Worm (Caenorhabditis elegans): ENCODE results near the gene flr-4.
A peak's percentile ranks its signal among the peaks of the same experiment; 100 is the strongest.

Gene flr-4

DNA sequence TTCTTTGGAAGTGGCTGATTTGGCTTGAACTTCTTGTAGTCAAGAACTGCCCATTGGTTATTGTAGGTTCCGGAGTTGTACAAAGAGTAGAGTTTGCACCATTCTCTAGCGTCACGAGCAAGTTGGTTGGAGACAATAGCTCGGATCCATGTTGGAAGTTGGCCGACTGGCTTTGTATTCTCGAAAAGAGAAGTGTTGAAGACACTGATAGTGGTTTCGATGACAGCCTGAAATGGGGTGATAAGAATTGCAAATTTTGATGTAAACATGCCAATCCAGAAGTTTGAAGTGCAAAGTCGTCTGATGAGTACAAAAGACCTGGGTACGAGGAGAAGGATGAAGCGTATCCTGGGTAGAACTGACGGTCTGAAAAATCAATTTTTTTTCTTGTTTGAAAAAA, 7.1 kb downstream of the flr-4 start:
- TF ChIP-seq ama-1 (optimal IDR thresholded peaks at IDR 0.05) (no peak), hmbx-1 (tag; optimal IDR thresholded peaks at IDR 0.05) (no peak), ceh-36 (tag; optimal IDR thresholded peaks at IDR 0.05) (no peak), flt-1 (GFP tag; IDR thresholded peaks at IDR 0.05) (no peak)

DNA sequence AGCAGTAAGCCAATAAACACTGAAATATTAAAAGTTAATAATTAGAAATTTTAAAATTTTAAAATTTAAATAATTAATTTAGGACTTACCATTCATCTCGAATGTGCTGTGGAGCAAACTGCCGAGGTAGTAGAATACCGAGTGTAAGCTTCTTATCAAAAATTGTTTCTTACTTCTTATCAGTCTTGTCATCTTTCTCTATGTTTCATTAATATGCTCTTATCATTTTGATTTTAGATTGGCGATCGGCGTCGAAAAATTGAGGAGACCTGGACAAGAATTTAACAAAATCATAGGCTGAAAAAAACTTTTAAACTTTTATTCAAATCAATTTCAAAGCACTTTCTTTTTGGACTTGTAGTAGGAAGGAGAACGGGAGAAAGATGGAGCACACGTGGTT, 8.6 kb downstream of the flr-4 start, which contains the start of gene F09B12.3:
F09B12.3 (minus strand) TSS at position 192 of the 400 bp plus-strand sequence.
- TF ChIP-seq ama-1 (optimal IDR thresholded peaks at IDR 0.05) (no peak), scrt-1 (GFP tag; IDR thresholded peaks at IDR 0.05) (no peak), aly-1 (tag; optimal IDR thresholded peaks at IDR 0.05) (no peak), tra-4 (tag; optimal IDR thresholded peaks at IDR 0.05) (no peak), sea-1 (GFP tag; conservative IDR thresholded peaks at IDR 0.05) (no peak), ceh-13 (GFP tag; optimal IDR thresholded peaks at IDR 0.05) (no peak), ceh-36 (tag; optimal IDR thresholded peaks at IDR 0.05) (no peak), hmg-4 (GFP tag; optimal IDR thresholded peaks at IDR 0.05) (no peak), F13C5.2 (tag; optimal IDR thresholded peaks at IDR 0.05) (no peak), tbx-11 (GFP tag; IDR thresholded peaks at IDR 0.05) (no peak), hnd-1 (tag; optimal IDR thresholded peaks at IDR 0.05) (no peak), pes-1 (GFP tag; IDR thresholded peaks at IDR 0.05) (no peak), tbx-37 (GFP tag; conservative IDR thresholded peaks at IDR 0.05) (no peak), flt-1 (GFP tag; IDR thresholded peaks at IDR 0.05) (no peak), ets-7 (tag; optimal IDR thresholded peaks at IDR 0.05) (no peak), hmbx-1 (tag; optimal IDR thresholded peaks at IDR 0.05) (no peak), B0310.2 (tag; optimal IDR thresholded peaks at IDR 0.05) (no peak)

ce11 chrX:15100369-15100963, 11.3 kb downstream of the flr-4 start, which contains the start of gene dhhc-1:
Gene dhhc-1 (minus strand): TSS chrX:15100419.
- TF ChIP-seq ceh-13 (GFP tag; optimal IDR thresholded peaks at IDR 0.05) (no peak), ets-7 (tag; optimal IDR thresholded peaks at IDR 0.05) (no peak), tra-4 (tag; optimal IDR thresholded peaks at IDR 0.05) (no peak), hmg-4 (GFP tag; optimal IDR thresholded peaks at IDR 0.05) (peak; percentile 45), tbx-37 (GFP tag; conservative IDR thresholded peaks at IDR 0.05) (no peak), flt-1 (GFP tag; IDR thresholded peaks at IDR 0.05) (no peak; the same call in 1 of the 2 replicates), F13C5.2 (tag; optimal IDR thresholded peaks at IDR 0.05) (peak; percentile 28), sea-1 (GFP tag; conservative IDR thresholded peaks at IDR 0.05) (no peak)

ce11 chrX:15103481-15103880, 14.3 kb downstream of the flr-4 start:
- TF ChIP-seq hnd-1 (tag; optimal IDR thresholded peaks at IDR 0.05) = no peak
- no peak for TF ChIP-seq flt-1 (GFP tag; IDR thresholded peaks at IDR 0.05)
- no peak for TF ChIP-seq F13C5.2 (tag; optimal IDR thresholded peaks at IDR 0.05)
- TF ChIP-seq pes-1 (GFP tag; IDR thresholded peaks at IDR 0.05) = no peak
- TF ChIP-seq ceh-36 (tag; optimal IDR thresholded peaks at IDR 0.05) = no peak
- no peak for TF ChIP-seq tra-4 (tag; optimal IDR thresholded peaks at IDR 0.05)
- TF ChIP-seq sea-1 (GFP tag; conservative IDR thresholded peaks at IDR 0.05) = no peak
- TF ChIP-seq ceh-13 (GFP tag; optimal IDR thresholded peaks at IDR 0.05) = no peak
- no peak for TF ChIP-seq scrt-1 (GFP tag; IDR thresholded peaks at IDR 0.05)
- no peak for TF ChIP-seq hmg-4 (GFP tag; optimal IDR thresholded peaks at IDR 0.05)
- TF ChIP-seq hmbx-1 (tag; optimal IDR thresholded peaks at IDR 0.05) = no peak
- TF ChIP-seq B0310.2 (tag; optimal IDR thresholded peaks at IDR 0.05) = no peak
- TF ChIP-seq aly-1 (tag; optimal IDR thresholded peaks at IDR 0.05) = no peak

DNA sequence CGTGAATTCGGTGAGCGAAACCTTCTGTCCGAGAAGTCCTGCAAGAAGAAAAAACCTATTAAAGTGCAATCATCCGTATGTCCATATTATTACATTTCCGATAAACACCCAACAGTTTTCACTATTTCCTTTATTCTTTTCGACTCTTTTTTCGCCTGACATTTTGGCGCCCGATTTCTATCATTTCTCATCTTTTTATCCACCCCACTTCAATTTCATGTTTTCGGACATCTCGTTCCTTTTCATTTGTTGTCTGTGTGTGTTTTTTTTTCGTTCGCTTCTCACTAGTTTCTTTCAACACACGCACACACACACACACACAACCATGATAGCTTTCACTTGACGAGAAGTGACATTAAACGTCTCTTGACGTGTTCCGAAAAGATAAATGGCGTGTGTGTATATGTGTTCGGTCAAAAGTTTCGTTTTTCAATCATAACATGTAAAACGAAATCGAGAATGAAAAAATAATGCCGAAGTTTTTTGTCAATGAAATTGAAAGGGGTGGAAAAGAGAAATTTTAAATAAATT, 15.8 kb downstream of the flr-4 start:
- TF ChIP-seq tra-4 (tag; optimal IDR thresholded peaks at IDR 0.05) (no peak), hmbx-1 (tag; optimal IDR thresholded peaks at IDR 0.05) (no peak), sea-1 (GFP tag; conservative IDR thresholded peaks at IDR 0.05) (no peak), tbx-37 (GFP tag; conservative IDR thresholded peaks at IDR 0.05) (no peak), pes-1 (GFP tag; IDR thresholded peaks at IDR 0.05) (no peak), tbx-11 (GFP tag; IDR thresholded peaks at IDR 0.05) (no peak), ets-7 (tag; optimal IDR thresholded peaks at IDR 0.05) (no peak), B0310.2 (tag; optimal IDR thresholded peaks at IDR 0.05) (no peak), ceh-13 (GFP tag; optimal IDR thresholded peaks at IDR 0.05) (no peak), scrt-1 (GFP tag; IDR thresholded peaks at IDR 0.05) (no peak), ama-1 (optimal IDR thresholded peaks at IDR 0.05) (no peak), aly-1 (tag; optimal IDR thresholded peaks at IDR 0.05) (no peak), hmg-4 (GFP tag; optimal IDR thresholded peaks at IDR 0.05) (no peak)

ce11 chrX:15107747-15108252, 18.6 kb downstream of the flr-4 start, which contains the start of gene mlt-9:
Gene mlt-9 (minus strand): TSS chrX:15107797.
- TF ChIP-seq tra-4 (tag; optimal IDR thresholded peaks at IDR 0.05) (no peak), ets-7 (tag; optimal IDR thresholded peaks at IDR 0.05) (no peak), aly-1 (tag; optimal IDR thresholded peaks at IDR 0.05) (peak; percentile 20)

DNA sequence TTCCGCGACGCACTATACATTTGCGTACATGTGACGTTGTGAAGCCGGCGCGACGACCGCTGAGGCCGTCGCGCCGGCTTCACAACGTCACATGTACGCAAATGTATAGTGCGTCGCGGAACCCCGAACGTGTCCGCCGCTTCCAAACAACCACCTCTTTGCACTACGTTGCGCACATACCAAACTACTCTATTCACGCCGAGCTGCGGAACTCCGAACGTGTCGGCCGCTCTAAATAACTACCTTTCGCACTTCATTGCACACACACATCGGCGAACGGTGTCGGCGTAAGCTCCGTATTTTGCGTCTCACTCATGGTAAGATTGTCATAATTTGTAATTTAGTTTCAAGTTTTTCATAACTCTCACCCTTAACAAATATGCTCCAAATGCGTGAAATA, 23.0 kb downstream of the flr-4 start:
- TF ChIP-seq ceh-13 (GFP tag; optimal IDR thresholded peaks at IDR 0.05) = no peak
- no peak for TF ChIP-seq tra-4 (tag; optimal IDR thresholded peaks at IDR 0.05)
- TF ChIP-seq hmbx-1 (tag; optimal IDR thresholded peaks at IDR 0.05) = no peak
- no peak for TF ChIP-seq hnd-1 (tag; optimal IDR thresholded peaks at IDR 0.05)
- no peak for TF ChIP-seq F13C5.2 (tag; optimal IDR thresholded peaks at IDR 0.05)
- no peak for TF ChIP-seq hmg-4 (GFP tag; optimal IDR thresholded peaks at IDR 0.05)
- no peak for TF ChIP-seq tbx-37 (GFP tag; conservative IDR thresholded peaks at IDR 0.05)
- no peak for TF ChIP-seq tbx-11 (GFP tag; IDR thresholded peaks at IDR 0.05)
- TF ChIP-seq ceh-36 (tag; optimal IDR thresholded peaks at IDR 0.05) = no peak
- TF ChIP-seq flt-1 (GFP tag; IDR thresholded peaks at IDR 0.05) = no peak
- no peak for TF ChIP-seq sea-1 (GFP tag; conservative IDR thresholded peaks at IDR 0.05)
- no peak for TF ChIP-seq aly-1 (tag; optimal IDR thresholded peaks at IDR 0.05)
